Worm (Caenorhabditis elegans): ENCODE measurements around the gene josd-1.

DNA sequence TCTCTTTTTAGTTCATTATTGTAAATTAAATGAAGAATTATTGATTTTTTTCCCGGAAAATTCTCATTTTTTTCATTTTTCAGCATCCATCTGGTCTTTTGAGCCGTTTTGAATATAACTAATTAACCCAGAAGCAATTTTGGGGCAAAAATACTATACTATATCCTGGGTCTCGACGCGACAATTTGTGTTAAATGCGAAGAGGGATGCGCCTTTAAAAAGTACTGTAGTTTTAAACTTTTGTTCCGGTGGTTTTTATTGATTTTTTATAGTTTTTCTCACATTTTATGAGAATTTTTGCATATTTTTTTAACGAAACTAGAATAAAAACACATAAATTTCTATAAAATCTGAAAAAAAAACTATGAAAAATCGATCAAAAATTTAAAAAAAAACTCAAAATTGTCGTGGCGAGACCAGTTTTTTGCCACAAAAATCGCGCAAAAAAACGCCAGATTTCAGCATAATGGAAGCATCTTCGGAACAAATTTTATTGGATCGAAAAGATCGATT lies 48.4 kb upstream of the josd-1 start, which contains the start of gene tbcc-1:
- TF ChIP-seq php-3 (GFP tag; IDR thresholded peaks at IDR 0.05), result no peak
- no peak for TF ChIP-seq aly-2 (tag; optimal IDR thresholded peaks at IDR 0.05)
- no peak for TF ChIP-seq lsy-2 (tag; optimal IDR thresholded peaks at IDR 0.05)
- no peak for TF ChIP-seq nhr-11 (tag; optimal IDR thresholded peaks at IDR 0.05)
- no peak for TF ChIP-seq snpc-4 (tag; optimal IDR thresholded peaks at IDR 0.05)
- TF ChIP-seq unc-39 (tag; optimal IDR thresholded peaks at IDR 0.05), result no peak
- no peak for TF ChIP-seq daf-19 (GFP tag; conservative IDR thresholded peaks at IDR 0.05)
- no peak for TF ChIP-seq sdz-12 (GFP tag; optimal IDR thresholded peaks at IDR 0.05)
- TF ChIP-seq ztf-11 (tag; optimal IDR thresholded peaks at IDR 0.05), result no peak
- TF ChIP-seq nhr-76 (tag; optimal IDR thresholded peaks at IDR 0.05), result no peak
- no peak for TF ChIP-seq unc-62 (GFP tag; optimal IDR thresholded peaks at IDR 0.05 in 1 of 2)
- TF ChIP-seq unc-62 (tag; optimal IDR thresholded peaks at IDR 0.05), result no peak
- no peak for TF ChIP-seq ceh-20 (GFP tag; IDR thresholded peaks at IDR 0.05)
- no peak for TF ChIP-seq pha-4 (GFP tag; IDR thresholded peaks at IDR 0.05)
- TF ChIP-seq pha-4 (tag; optimal IDR thresholded peaks at IDR 0.05), result no peak
- TF ChIP-seq unc-130 (GFP tag; optimal IDR thresholded peaks at IDR 0.05), result no peak
